Fruit fly (Drosophila melanogaster): ENCODE results near the gene CG43400.

Gene CG43400

DNA sequence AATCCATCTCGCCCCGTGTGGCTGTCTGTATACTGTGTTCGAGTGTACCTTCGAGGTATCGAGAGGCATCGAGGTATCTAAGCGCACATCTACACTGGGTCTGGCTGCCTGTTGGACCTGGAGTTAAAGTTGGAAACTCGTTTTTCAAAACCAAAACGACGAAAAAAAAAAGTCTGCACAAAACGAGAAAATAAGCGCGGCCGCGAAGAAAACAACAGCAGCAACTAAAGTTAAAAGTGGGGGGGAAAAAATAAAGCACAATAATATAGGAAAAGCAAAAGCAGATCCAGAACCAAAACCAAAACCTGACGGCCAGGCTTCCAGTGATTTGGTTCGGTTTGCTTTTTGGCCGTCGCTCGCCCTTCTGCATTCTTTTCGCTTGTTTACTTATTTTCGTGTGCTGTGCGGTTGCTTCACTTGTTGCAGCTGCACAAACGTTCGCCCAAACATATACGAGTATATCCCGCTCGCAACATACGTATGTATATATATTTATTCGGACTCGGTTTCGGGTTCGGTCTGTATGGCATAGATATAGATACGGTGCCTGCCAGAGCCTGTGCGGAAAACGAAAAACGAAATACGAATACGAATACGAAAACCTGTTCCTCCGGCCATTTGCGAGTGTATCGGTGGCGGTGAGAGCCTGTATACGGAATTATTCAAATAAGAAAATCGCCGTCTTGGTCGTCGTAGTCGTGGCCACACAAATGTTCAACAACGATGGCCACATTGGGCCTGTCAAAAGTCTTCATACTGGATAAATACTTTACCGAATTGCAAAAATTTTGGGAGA, 11.4 kb upstream of the CG43400 start:
- TF ChIP-seq CG7101 (tag; optimal IDR thresholded peaks at IDR 0.05) (no peak), kay (GFP tag; ENCODE audit: borderline replicate concordance) (no peak), pad (GFP tag; optimal IDR thresholded peaks at IDR 0.05) (no peak), CG12768 (GFP tag; optimal IDR thresholded peaks at IDR 0.05) (no peak), cic (GFP tag; optimal IDR thresholded peaks at IDR 0.05) (no peak), CG1620 (GFP tag; optimal IDR thresholded peaks at IDR 0.05) (no peak), bab1 (GFP tag; optimal IDR thresholded peaks at IDR 0.05) (no peak), tj (GFP tag; optimal IDR thresholded peaks at IDR 0.05) (no peak), Clk (GFP tag; optimal IDR thresholded peaks at IDR 0.05) (no peak), toe (GFP tag; optimal IDR thresholded peaks at IDR 0.05) (no peak), CG11617 (GFP tag; optimal IDR thresholded peaks at IDR 0.05) (no peak), CG7045 (GFP tag; optimal IDR thresholded peaks at IDR 0.05) (no peak), CG33017 (tag; optimal IDR thresholded peaks at IDR 0.05) (no peak), ovo (GFP tag; optimal IDR thresholded peaks at IDR 0.05) (no peak), cnc (optimal IDR thresholded peaks at IDR 0.05) (no peak), Mnt (GFP tag; optimal IDR thresholded peaks at IDR 0.05) (no peak), Hr96 (GFP tag; optimal IDR thresholded peaks at IDR 0.05) (no peak), Crg-1 (GFP tag; optimal IDR thresholded peaks at IDR 0.05) (no peak), CG5204 (GFP tag; optimal IDR thresholded peaks at IDR 0.05) (no peak), CG14711 (tag; optimal IDR thresholded peaks at IDR 0.05) (no peak)

- no peak for TF ChIP-seq Crg-1 (GFP tag; optimal IDR thresholded peaks at IDR 0.05)
- peak; percentile 17 for TF ChIP-seq kay (GFP tag; ENCODE audit: borderline replicate concordance)
These were observed 9.7 kb upstream of the CG43400 start for dm6 chr2L:8480825-8481224.

dm6 chr2L:8481623-8482424, 8.7 kb upstream of the CG43400 start, which contains the start of gene CG43796:
Gene CG43796, plus strand, starts transcription at chr2L:8482374.
- TF ChIP-seq CG7101 (tag; optimal IDR thresholded peaks at IDR 0.05) (no peak), bab1 (GFP tag; optimal IDR thresholded peaks at IDR 0.05) (peak; percentile 32)

- TF ChIP-seq cic (GFP tag; optimal IDR thresholded peaks at IDR 0.05): peak; percentile 3
- peak; percentile 68 for TF ChIP-seq bab1 (GFP tag; optimal IDR thresholded peaks at IDR 0.05)
- TF ChIP-seq Clk (GFP tag; optimal IDR thresholded peaks at IDR 0.05): no peak
- TF ChIP-seq kay (GFP tag; ENCODE audit: borderline replicate concordance): peak; percentile 72
- TF ChIP-seq CG12768 (GFP tag; optimal IDR thresholded peaks at IDR 0.05): no peak
- peak; percentile 28 for TF ChIP-seq CG7101 (tag; optimal IDR thresholded peaks at IDR 0.05)
These were observed 5.0 kb upstream of the CG43400 start for dm6 chr2L:8485562-8485961.

DNA sequence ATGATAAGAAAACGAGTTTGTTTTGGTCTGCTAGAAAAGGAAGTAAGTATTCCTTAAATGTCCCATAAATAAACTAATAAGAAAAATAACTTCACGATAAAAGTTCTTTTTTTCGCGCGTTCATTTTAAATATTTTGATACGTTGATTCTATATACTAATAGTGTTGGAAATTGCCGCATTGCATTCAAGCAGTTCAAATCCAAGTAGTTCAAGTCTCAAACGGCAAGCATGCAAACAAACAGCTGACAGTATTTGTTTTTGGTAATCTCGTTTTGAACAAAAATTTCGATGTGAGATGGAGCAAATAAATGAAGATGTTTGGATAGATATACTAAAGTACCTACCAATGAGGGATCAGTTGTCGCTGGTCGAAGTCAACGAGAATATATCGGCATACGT, 1.8 kb upstream of the CG43400 start, which contains the start of gene CG13088:
TSS of gene CG13088 (plus strand) at position 247 of the 400 bp plus-strand sequence.
- no peak for TF ChIP-seq Hr96 (GFP tag; optimal IDR thresholded peaks at IDR 0.05)
- peak; percentile 39 for TF ChIP-seq CG5204 (GFP tag; optimal IDR thresholded peaks at IDR 0.05)
- TF ChIP-seq CG12768 (GFP tag; optimal IDR thresholded peaks at IDR 0.05): no peak
- TF ChIP-seq kay (GFP tag; ENCODE audit: borderline replicate concordance): no peak
- no peak for TF ChIP-seq CG33017 (tag; optimal IDR thresholded peaks at IDR 0.05)
- peak; percentile 68 for TF ChIP-seq CG7101 (tag; optimal IDR thresholded peaks at IDR 0.05)
- TF ChIP-seq Mnt (GFP tag; optimal IDR thresholded peaks at IDR 0.05): peak; percentile 66
- TF ChIP-seq ovo (GFP tag; optimal IDR thresholded peaks at IDR 0.05): peak; percentile 42
- no peak for TF ChIP-seq CG11617 (GFP tag; optimal IDR thresholded peaks at IDR 0.05)
- TF ChIP-seq toe (GFP tag; optimal IDR thresholded peaks at IDR 0.05): peak; percentile 53
- TF ChIP-seq CG7045 (GFP tag; optimal IDR thresholded peaks at IDR 0.05): no peak
- peak; percentile 67 for TF ChIP-seq CG1620 (GFP tag; optimal IDR thresholded peaks at IDR 0.05)
- peak; percentile 56 for TF ChIP-seq Crg-1 (GFP tag; optimal IDR thresholded peaks at IDR 0.05)
- TF ChIP-seq cic (GFP tag; optimal IDR thresholded peaks at IDR 0.05): no peak
- TF ChIP-seq tj (GFP tag; optimal IDR thresholded peaks at IDR 0.05): no peak
- no peak for TF ChIP-seq Clk (GFP tag; optimal IDR thresholded peaks at IDR 0.05)
- peak; percentile 48 for TF ChIP-seq pad (GFP tag; optimal IDR thresholded peaks at IDR 0.05)
- TF ChIP-seq bab1 (GFP tag; optimal IDR thresholded peaks at IDR 0.05): peak; percentile 42
- peak; percentile 31 for TF ChIP-seq CG14711 (tag; optimal IDR thresholded peaks at IDR 0.05)
- no peak for TF ChIP-seq cnc (optimal IDR thresholded peaks at IDR 0.05)

DNA sequence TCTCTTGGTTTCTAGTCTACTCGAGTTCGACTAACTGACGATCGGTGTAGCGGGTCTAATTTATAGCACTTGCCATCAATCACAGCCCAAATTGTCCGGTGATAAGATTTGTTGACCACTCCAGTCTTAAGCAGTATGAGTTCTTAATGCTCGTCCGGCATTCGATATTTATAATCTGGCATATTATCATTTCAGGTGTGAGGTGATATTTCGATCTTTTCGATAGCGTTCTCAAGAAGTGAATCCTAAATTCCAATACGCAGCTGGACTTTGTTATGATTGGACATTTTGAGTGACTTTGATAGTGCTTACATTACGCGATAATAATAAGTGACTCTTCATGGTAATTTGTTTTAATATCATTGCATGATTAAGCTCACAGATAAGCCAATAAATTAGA, 5.7 kb downstream of the CG43400 start, which contains the start of gene Bace:
TSS of gene Bace (minus strand) at position 39 of the 400 bp plus-strand sequence.
- TF ChIP-seq kay (GFP tag; ENCODE audit: borderline replicate concordance): no peak

DNA sequence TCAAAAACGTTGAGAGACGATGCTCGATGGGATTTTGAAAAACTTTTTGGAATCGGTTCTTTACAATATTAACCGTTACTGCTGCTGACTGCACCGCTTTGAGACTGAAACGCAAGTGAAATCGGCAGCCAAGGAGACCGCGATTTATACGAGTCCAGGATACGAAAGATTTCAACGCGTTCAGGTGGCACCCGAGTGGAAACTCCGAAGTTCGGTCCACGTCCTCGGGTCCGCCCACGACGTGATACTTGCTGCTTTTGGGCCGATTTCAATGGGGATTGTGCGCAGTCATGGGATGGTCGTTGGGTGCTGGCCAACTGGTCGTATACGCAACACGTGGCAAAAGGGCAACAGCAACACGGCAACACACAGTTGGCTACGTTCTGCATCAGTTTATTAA, 16.2 kb downstream of the CG43400 start, which contains the start of gene Dh31:
TSS of gene Dh31 (minus strand) at position 117 of the 400 bp plus-strand sequence.
- TF ChIP-seq CG12768 (GFP tag; optimal IDR thresholded peaks at IDR 0.05) (no peak), CG7101 (tag; optimal IDR thresholded peaks at IDR 0.05) (no peak), cnc (optimal IDR thresholded peaks at IDR 0.05) (no peak), Mnt (GFP tag; optimal IDR thresholded peaks at IDR 0.05) (no peak), CG14711 (tag; optimal IDR thresholded peaks at IDR 0.05) (no peak), Hr96 (GFP tag; optimal IDR thresholded peaks at IDR 0.05) (no peak), pad (GFP tag; optimal IDR thresholded peaks at IDR 0.05) (no peak), Crg-1 (GFP tag; optimal IDR thresholded peaks at IDR 0.05) (no peak), CG11617 (GFP tag; optimal IDR thresholded peaks at IDR 0.05) (no peak), CG33017 (tag; optimal IDR thresholded peaks at IDR 0.05) (no peak), tj (GFP tag; optimal IDR thresholded peaks at IDR 0.05) (no peak), kay (GFP tag; ENCODE audit: borderline replicate concordance) (no peak), CG5204 (GFP tag; optimal IDR thresholded peaks at IDR 0.05) (no peak), toe (GFP tag; optimal IDR thresholded peaks at IDR 0.05) (no peak), cic (GFP tag; optimal IDR thresholded peaks at IDR 0.05) (no peak), bab1 (GFP tag; optimal IDR thresholded peaks at IDR 0.05) (no peak)
